Worm (Caenorhabditis elegans) whole organism, L2 larva: ENCODE results near the gene R07H5.9.

Source experiments
- blmp-1 ChIP-seq: sonication (generic microtip); optimal IDR thresholded peaks from 2 replicates; lab custom pipeline; 2017; ENCODE audit warnings: missing genetic modification characterization, mild to moderate bottlenecking, missing compliant biosample characterization, antibody characterized with exemption, moderate library complexity; ENCODE audit not compliant: insufficient read depth
- ceh-82 ChIP-seq: fragments of 150-350 bp; optimal IDR thresholded peaks from 2 replicates; lab custom pipeline; 2014; ENCODE audit warnings: missing biosample characterization, missing genetic modification characterization
- crh-2 ChIP-seq: sonication (generic microtip); optimal IDR thresholded peaks from 2 replicates; lab custom pipeline; 2017; ENCODE audit warnings: missing biosample characterization, missing genetic modification characterization
- elt-1 ChIP-seq: fragments of 150-350 bp; optimal IDR thresholded peaks from 2 replicates; lab custom pipeline; 2014; ENCODE audit warnings: missing biosample characterization, missing genetic modification characterization
- fos-1 ChIP-seq: fragments of 150-350 bp; optimal IDR thresholded peaks from 2 replicates; lab custom pipeline; 2014; ENCODE audit warnings: missing biosample characterization, missing genetic modification characterization
- lin-39 ChIP-seq: fragments of 150-350 bp; optimal IDR thresholded peaks from 2 replicates; lab custom pipeline; 2014; ENCODE audit warnings: missing biosample characterization, missing genetic modification reagents, missing genetic modification characterization
- lsy-2 ChIP-seq, 2 experiments: fragments of 150-350 bp in 1 of 2; sonication (generic microtip) in 1 of 2; optimal IDR thresholded peaks; 2 replicates each; lab custom pipeline; 2014 to 2017; ENCODE audit warnings: missing biosample characterization in 2 of 2, missing genetic modification characterization in 2 of 2
- nhr-12 ChIP-seq: fragments of 150-350 bp; optimal IDR thresholded peaks from 2 replicates; lab custom pipeline; 2014; ENCODE audit warnings: missing biosample characterization, missing genetic modification characterization
- nhr-23 ChIP-seq: fragments of 150-350 bp; optimal IDR thresholded peaks from 2 replicates; lab custom pipeline; 2014; ENCODE audit warnings: missing biosample characterization, missing genetic modification reagents, missing genetic modification characterization
- nhr-237 ChIP-seq: fragments of 150-350 bp; optimal IDR thresholded peaks from 2 replicates; lab custom pipeline; 2014; ENCODE audit warnings: missing biosample characterization, missing genetic modification characterization
- nhr-25 ChIP-seq: fragments of 150-350 bp; sonication (generic microtip); optimal IDR thresholded peaks from 3 replicates; lab custom pipeline; 2014; ENCODE audit warnings: missing biosample characterization, missing genetic modification characterization
- skn-1 ChIP-seq: sonication (generic microtip); optimal IDR thresholded peaks from 2 replicates; lab custom pipeline; 2017; ENCODE audit warnings: missing biosample characterization, missing genetic modification characterization
- unc-39 ChIP-seq: fragments of 150-350 bp; optimal IDR thresholded peaks from 2 replicates; lab custom pipeline; 2014; ENCODE audit warnings: missing biosample characterization, missing genetic modification characterization

- TF ChIP-seq nhr-237 (no peak), crh-2 (tag; lab: Kevin White, UChicago) (no peak), blmp-1 (no peak), unc-39 (tag; lab: Kevin White, UChicago) (no peak), nhr-23 (tag; lab: Kevin White, UChicago) (no peak), elt-1 (tag; lab: Kevin White, UChicago) (no peak), nhr-12 (tag; lab: Kevin White, UChicago) (no peak), fos-1 (tag; lab: Kevin White, UChicago) (no peak), nhr-25 (tag; lab: Kevin White, UChicago) (no peak), lin-39 (tag; lab: Kevin White, UChicago) (no peak), lsy-2 (tag; optimal IDR thresholded peaks at IDR 0.05; lab: Kevin White, UChicago) (no peak), skn-1 (tag; lab: Kevin White, UChicago) (no peak), ceh-82 (no peak)
These were observed 3.5 kb downstream of the R07H5.9 start, which contains the start of gene adk-1 for ce11 chrIV:11210781-11211256.
